Fruit fly (Drosophila melanogaster): ENCODE data around the gene CG42729.

CG42729 gene

dm6 chr3L:15544455-15545415 lies 17.4 kb upstream of the CG42729 start (continued):
- TF ChIP-seq Sox100B (GFP tag; optimal IDR thresholded peaks at IDR 0.05) (no peak), Tbp (GFP tag; optimal IDR thresholded peaks at IDR 0.05) (no peak), row (GFP tag; IDR thresholded peaks at IDR 0.05) (0 out of 3 replicates have a peak, but pooled peaks have one; percentile 10), CG31441 (GFP tag; IDR thresholded peaks at IDR 0.05) (0 out of 2 replicates have a peak, but pooled peaks have one; percentile 17), CG11504 (tag; optimal IDR thresholded peaks at IDR 0.05) (peak; percentile 21), CG16779 (GFP tag; IDR thresholded peaks at IDR 0.05) (no peak), pros (GFP tag; optimal IDR thresholded peaks at IDR 0.05) (peak; percentile 12), ci (GFP tag; IDR thresholded peaks at IDR 0.05) (peak; percentile 46; the same call in 1 of the 3 replicates), zf30C (GFP tag; optimal IDR thresholded peaks at IDR 0.05) (peak; percentile 45), CG4424 (GFP tag; optimal IDR thresholded peaks at IDR 0.05) (peak; percentile 15), CG15514 (GFP tag; optimal IDR thresholded peaks at IDR 0.05) (no peak), CG30020 (tag; optimal IDR thresholded peaks at IDR 0.05) (no peak), CG17361 (GFP tag; IDR thresholded peaks at IDR 0.05) (peak; percentile 41; the same call in 2 of the 3 replicates), CTCF (GFP tag; optimal IDR thresholded peaks at IDR 0.05) (no peak), dmrt99B (tag; optimal IDR thresholded peaks at IDR 0.05) (peak; percentile 20), gem (tag; optimal IDR thresholded peaks at IDR 0.05) (peak; percentile 4), ara (GFP tag; IDR thresholded peaks at IDR 0.05) (peak; percentile 19; the same call in 1 of the 2 replicates), lab (GFP tag; optimal IDR thresholded peaks at IDR 0.05) (peak; percentile 12), Sox102F (GFP tag; optimal IDR thresholded peaks at IDR 0.05) (peak; percentile 17), CG6654 (GFP tag; optimal IDR thresholded peaks at IDR 0.05) (no peak), Opbp (GFP tag; IDR thresholded peaks at IDR 0.05; ENCODE audit: partially characterized antibody) (0 out of 3 replicates have a peak, but pooled peaks have one; percentile 12), Stat92E (GFP tag; optimal IDR thresholded peaks at IDR 0.05) (peak in 1 of 3 experiments; percentile 24), phol (tag; optimal IDR thresholded peaks at IDR 0.05) (peak; percentile 23), ase (GFP tag; IDR thresholded peaks at IDR 0.05) (0 out of 3 replicates have a peak, but pooled peaks have one; percentile 26), vfl (GFP tag; optimal IDR thresholded peaks at IDR 0.05) (no peak), bsh (GFP tag; optimal IDR thresholded peaks at IDR 0.05) (peak in 1 of 2 experiments; percentile 20), pb (GFP tag; optimal IDR thresholded peaks at IDR 0.05) (no peak), sens (GFP tag) (peak; percentile 66), CG15601 (tag; optimal IDR thresholded peaks at IDR 0.05) (peak; percentile 6), CG18764 (GFP tag; optimal IDR thresholded peaks at IDR 0.05) (no peak), CG10979 (tag; optimal IDR thresholded peaks at IDR 0.05) (peak; percentile 8), CG1603 (tag; optimal IDR thresholded peaks at IDR 0.05) (peak; percentile 31), prd (optimal IDR thresholded peaks at IDR 0.05) (no peak), prd (GFP tag; IDR thresholded peaks at IDR 0.05) (peak; percentile 28; the same call in 1 of the 3 replicates), CG14050 (GFP tag; IDR thresholded peaks at IDR 0.05) (no peak), CG31388 (GFP tag; optimal IDR thresholded peaks at IDR 0.05) (no peak), D (optimal IDR thresholded peaks at IDR 0.05) (no peak), D (GFP tag; optimal IDR thresholded peaks at IDR 0.05) (peak; percentile 33), lola (GFP tag; optimal IDR thresholded peaks at IDR 0.05) (no peak), kah (GFP tag; optimal IDR thresholded peaks at IDR 0.05) (no peak), CG2120 (GFP tag; optimal IDR thresholded peaks at IDR 0.05) (no peak), lmd (GFP tag; IDR thresholded peaks at IDR 0.05) (0 out of 2 replicates have a peak, but pooled peaks have one; percentile 17), sd (tag; optimal IDR thresholded peaks at IDR 0.05) (peak; percentile 53), zen (tag; optimal IDR thresholded peaks at IDR 0.05) (no peak), Med (GFP tag) (peak; percentile 3), CG7928 (GFP tag; optimal IDR thresholded peaks at IDR 0.05) (no peak), Gug (GFP tag; IDR thresholded peaks at IDR 0.05) (peak; percentile 16; the same call in 1 of the 4 replicates), kni (GFP tag; optimal IDR thresholded peaks at IDR 0.05) (peak; percentile 17)

Data from whole organism, embryonic.